Worm (Caenorhabditis elegans) whole organism, dauer: ENCODE data around the gene T25B9.2.
"Not testable (repeated sequence)": the region's sequence is repeated elsewhere in the genome, so short reads cannot be mapped to it uniquely, and the experiment has no call there.

Experiments used
- unc-62 ChIP-seq: sonication (generic microtip); optimal IDR thresholded peaks from 2 replicates; lab custom pipeline; 2017; ENCODE audit warnings: missing biosample characterization, missing genetic modification reagents, missing genetic modification characterization

T25B9.2 gene

DNA sequence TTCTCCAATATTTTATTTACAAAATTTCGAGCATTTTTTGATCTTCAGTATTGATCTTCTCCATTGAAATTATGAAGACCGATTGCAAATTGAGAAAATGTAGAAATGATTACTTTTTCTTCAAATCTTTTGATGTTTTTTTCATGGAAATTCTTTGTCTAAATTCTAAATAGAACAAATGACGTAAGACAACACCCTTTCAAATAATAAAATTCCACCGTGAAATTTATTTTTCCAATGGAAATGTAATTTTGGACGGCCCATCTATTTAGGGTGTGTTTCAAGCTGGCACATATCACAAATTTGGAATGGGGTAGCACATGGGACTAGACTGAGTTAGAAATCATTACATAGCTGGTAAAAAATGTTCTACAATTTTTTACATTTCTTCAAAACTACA is at the start of gene T25B9.2:
TSS of gene T25B9.2 (minus strand) at position 101 of the 400 bp plus-strand sequence.
- TF ChIP-seq unc-62 (GFP tag; lab: Kevin White, UChicago) = not testable (repeated sequence)

DNA sequence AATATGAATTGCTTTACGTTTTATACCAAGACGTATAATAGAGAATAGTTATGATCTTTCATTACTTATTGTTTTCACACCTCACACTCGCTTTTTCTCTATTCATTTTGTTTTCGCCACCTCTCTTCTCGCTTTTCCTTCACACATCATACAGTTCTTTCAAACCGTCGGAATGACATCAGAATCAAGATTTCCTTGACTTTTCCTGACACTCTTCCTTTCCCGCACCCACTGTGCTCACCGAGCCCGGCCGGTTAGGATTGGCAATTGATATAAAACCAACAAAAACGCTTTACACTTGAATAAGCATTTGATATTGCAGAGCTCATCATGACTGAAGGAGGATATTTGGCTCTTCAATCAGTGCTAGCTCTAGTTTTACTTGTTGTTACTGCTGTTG is 47.7 kb upstream of the T25B9.2 start, which contains the start of gene zipt-2.1:
TSS of gene zipt-2.1 (plus strand) at position 301 of the 400 bp plus-strand sequence.
- no peak for TF ChIP-seq unc-62 (GFP tag; lab: Kevin White, UChicago)

DNA sequence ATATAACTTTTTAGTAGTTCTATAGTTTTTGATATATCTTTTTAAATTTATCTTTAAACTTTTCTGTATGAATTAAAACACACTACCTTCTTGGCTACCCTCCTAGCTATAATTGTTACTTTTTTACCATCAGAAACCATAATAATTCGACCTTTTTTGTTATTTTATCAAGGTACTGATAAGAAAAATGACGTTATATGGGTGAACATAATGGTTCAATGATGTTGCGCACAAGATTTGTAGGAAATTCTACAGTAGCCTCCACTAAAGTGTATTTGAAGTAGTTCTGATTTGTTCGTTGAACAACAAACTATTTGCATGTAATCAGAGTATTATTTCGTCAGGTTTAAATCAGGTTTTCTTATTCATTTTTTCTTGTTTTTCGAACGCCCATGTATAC is 47.0 kb upstream of the T25B9.2 start:
- no peak for TF ChIP-seq unc-62 (GFP tag; lab: Kevin White, UChicago)

DNA sequence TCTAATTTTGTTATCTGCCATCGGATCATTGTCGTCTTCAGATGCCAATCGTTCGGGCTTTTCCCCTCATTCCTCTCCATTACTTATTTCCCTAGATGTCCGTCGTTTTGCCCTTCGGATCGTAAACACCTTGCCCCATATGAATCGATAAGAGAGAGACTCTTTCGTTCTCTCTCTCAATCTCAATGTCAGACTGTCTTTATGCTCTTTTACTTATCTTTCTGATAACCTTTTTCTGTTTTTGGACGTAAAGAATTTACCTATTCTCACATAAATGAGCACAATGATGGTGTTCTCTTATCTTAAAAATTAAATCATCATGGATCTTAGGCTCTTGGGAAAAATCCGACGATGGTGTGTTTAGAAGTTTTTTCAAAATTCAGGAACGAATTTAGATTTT is 45.1 kb upstream of the T25B9.2 start:
- TF ChIP-seq unc-62 (GFP tag; lab: Kevin White, UChicago) = no peak

DNA sequence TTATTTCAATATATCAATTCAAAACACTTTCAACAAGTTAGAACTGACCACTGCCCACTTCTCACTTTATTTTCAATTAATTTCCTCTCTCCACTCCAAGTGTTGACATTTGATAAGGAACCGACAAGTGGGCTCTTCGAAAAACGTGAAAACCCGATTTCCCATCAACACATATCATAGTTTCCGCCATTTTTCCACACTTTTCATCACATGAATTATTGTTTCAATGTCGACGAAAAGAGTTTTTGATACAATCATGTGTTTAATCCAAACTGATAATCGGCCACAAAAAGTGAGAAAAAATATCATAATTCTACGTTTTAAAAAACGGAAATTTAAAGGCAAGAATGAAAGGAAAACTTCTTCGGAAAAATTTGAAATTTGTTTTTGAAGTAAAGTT is 44.0 kb upstream of the T25B9.2 start:
- TF ChIP-seq unc-62 (GFP tag; lab: Kevin White, UChicago) = no peak

DNA sequence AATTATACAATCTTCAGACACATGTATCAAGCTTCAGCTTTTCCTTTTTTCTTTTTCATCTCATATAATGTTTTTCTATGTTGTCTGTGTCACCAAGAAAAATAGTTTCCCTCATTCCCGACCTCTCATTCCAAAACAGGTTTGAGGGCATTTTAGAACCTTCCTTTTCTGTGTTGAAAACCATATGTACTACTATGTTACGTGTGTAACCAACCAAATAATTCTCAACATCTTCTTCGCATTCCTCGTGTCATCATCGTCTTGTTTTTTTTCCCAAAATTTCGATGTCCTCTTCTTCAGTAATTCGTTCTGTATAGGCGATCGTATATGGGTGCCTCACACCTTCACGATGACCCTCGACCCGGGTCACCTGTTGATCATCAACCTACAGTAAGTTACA is 38.7 kb upstream of the T25B9.2 start, which contains the start of gene pept-2:
TSS of gene pept-2 (plus strand) at position 301 of the 400 bp plus-strand sequence.
- TF ChIP-seq unc-62 (GFP tag; lab: Kevin White, UChicago) = no peak

DNA sequence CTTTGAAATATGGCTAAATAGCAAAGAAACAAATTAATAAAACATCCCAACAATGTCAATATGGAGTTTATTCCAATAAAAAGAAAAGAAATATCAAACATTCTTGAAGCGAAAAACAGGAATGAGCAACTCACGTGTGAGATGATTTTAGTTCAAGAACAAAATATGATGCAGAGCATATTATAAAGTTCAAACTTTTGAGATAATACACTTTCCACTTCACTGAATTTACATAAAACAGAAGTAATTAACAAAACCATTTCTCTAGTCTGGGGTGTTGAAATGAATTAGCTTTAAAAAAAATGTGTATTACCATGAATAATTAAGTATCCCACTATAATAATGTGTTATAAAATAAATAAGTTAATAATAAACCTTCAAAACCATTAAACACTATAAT is 35.1 kb upstream of the T25B9.2 start, which contains the start of gene srd-7:
TSS of gene srd-7 (minus strand) at position 101 of the 400 bp plus-strand sequence.
- TF ChIP-seq unc-62 (GFP tag; lab: Kevin White, UChicago) = no peak

DNA sequence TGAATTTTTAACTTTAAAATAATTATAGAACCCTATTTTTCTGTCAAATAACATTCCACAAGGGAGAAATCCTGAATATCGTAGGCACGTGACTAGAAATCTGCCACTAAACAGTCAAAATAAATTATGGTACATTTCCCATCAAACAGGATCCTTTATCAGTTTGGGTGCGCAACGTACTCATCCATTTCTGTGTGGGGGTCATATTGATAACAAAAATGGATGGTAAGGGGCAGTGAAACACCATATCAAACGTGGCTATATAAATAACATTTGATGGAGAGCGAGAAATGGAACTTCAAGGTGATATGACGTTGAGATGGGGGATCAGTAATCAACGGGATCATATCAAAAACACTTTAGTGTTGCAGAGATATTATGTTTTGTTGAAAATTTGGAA is 32.4 kb upstream of the T25B9.2 start:
- no peak for TF ChIP-seq unc-62 (GFP tag; lab: Kevin White, UChicago)

DNA sequence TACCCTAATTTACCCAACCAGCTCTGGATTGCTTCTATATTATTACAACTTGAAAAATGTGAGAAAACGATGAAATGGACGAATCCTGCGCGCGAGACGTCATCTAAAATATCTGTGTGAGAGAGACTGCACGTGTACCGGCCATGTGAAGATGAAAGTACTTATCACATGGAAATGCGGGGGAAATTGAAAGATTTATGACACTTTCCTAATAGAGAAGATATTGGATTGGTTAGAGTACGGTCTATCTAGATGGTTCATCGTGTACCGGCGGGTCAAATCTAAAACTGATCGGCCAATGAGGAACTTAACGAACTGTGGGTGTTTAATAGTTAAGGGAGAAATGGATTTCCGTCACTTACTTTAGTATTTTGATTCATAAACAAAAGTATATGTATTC is 30.4 kb upstream of the T25B9.2 start:
- TF ChIP-seq unc-62 (GFP tag; lab: Kevin White, UChicago) = no peak

DNA sequence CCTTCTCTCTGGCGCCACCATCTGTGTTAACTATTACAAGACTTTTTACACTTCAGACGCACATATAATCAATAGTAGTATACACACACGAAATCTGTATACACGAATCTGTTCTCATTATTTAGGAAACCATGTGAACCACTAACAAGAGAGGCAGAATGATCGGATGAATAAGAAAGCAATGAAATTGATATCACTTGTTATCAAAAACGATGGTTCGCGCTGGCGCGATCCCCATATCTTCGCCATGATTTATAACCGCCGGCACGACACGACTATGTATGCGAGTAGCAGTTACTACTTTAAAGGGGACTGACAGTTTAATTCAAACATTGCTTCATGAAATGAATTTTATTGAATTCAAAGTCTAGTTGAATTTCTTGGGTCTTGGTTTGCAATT is 29.7 kb upstream of the T25B9.2 start:
- no peak for TF ChIP-seq unc-62 (GFP tag; lab: Kevin White, UChicago)

DNA sequence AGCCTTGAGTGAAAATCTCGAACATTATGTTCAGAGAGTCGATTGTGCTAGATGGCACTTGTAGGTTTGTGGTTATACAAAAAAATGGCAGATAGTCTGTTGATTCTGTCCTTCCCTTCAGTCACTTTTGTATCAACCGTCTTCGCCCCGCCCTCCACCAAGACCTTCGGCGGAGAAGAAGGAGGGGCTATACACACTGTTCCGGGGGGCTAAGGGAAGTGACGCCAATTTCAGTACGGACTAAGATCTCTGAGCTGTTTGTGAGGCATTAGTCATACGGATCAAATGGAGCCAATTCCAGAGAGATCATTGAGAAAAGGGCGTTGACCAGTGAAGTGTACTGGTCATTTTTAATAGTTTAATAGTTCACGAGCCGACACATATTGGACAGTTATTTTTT is 28.9 kb upstream of the T25B9.2 start, which contains the start of gene swt-3:
TSS of gene swt-3 (minus strand) at position 101 of the 400 bp plus-strand sequence.
- no peak for TF ChIP-seq unc-62 (GFP tag; lab: Kevin White, UChicago)

DNA sequence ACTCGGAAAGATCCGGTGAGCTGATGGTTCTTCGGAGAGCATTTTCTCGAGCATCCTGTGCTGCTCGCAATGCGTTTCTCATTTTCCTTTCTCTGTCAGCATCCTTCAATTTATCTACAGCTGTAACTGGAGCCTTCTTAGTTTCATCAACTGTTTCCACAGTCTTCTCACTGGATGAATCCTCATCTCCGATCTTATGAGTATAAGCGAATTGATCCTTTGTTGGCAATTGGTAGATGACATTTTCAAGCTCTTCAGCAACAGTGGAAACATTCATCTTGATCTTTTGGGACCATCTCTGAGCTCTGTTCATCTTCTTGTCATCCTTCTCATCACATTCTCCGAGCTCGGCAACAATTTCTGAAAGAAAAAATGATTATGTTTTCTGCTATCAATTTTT is 27.7 kb upstream of the T25B9.2 start:
- TF ChIP-seq unc-62 (GFP tag; lab: Kevin White, UChicago) = no peak

DNA sequence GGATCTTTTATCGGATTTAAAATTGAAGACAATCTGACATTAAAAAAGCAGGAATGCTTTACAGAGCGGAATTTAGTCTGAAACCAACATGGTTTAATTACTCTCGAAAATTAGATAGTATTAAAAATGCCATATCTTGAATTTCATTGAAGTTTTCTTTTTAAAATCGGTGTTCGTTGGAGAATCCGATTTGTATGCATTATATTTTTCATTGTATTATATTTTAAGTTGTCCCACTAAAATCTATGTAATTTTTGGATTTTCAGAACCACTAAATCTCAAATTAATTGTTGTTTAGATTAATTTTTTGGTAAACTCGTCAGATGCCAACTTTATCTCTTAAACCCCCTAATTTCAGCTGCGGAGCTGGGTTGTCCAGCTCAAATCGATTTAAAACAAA is 26.9 kb upstream of the T25B9.2 start:
- no peak for TF ChIP-seq unc-62 (GFP tag; lab: Kevin White, UChicago)

DNA sequence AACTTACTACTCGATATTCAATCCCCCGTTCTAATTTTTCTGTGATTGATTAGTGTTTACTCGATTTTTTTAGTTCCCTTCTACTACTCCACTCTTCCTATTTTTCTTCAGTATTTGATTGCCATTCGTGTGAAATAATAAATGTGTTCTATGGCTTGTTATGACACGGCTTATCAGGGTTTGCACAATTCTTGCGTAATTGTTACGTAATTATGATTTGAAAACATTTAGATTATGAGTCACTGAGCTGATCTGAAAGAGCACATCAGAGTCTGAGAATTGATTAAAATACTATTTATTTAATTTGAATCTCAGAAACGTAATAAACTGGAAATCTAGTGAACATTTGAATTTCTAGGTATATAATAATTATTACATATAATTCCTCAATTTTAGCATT is 26.0 kb upstream of the T25B9.2 start:
- no peak for TF ChIP-seq unc-62 (GFP tag; lab: Kevin White, UChicago)

DNA sequence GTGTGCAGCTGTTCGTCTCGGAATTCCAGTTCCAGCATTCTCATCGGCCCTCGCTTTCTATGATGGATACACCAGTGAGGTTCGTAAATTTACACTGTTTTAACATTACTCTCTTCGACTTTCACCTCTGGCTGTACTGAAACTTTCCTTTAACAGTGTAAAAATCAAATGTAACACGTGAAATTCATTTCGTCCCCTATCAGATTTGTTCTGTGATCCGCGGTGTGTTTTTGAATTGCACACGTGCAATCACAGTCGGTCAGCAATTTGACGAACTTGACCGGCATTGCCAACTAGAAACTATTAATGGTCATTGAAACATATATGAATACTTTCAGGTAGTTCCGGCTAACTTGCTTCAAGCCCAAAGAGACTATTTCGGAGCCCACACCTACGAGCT is 25.4 kb upstream of the T25B9.2 start:
- TF ChIP-seq unc-62 (GFP tag; lab: Kevin White, UChicago) = no peak

DNA sequence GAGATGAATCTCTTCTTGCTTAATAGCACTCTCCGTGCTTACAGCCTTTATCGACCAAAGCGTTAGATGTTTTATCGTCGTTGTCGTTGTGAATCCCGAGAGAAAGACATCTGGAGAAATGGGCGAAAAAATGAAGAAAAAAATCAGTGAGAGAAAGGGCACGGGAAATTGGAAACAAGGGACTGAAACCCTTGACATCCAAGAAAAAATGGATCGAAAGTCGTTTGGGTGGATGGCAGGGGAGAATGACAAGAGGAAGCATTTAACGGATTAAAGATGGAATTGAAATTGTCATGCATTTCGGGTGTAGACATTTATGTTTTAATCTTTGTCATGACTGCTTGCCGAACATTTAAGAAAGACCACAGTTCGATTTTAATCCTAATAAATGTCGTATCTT is 22.2 kb upstream of the T25B9.2 start, which contains the start of gene inpp-1:
TSS of gene inpp-1 (minus strand) at position 101 of the 400 bp plus-strand sequence.
- TF ChIP-seq unc-62 (GFP tag; lab: Kevin White, UChicago) = no peak

DNA sequence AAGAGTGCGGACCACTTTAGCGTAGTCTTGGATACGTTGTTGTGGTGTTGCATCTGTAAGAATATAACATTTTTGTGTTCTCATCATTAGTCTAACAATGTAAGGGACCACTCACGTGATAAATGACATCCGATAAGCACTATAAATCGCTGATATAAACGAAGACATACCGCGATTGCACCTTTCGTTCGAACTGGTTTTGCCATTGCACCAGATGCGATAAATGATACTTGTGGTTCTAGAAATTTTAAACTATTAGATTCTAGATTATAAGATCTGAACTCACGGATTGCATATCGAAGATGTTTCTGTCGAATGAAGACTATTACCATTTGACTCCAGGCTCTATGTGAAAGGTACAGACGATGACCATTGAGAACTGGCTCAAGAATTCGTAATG is 19.7 kb upstream of the T25B9.2 start:
- no peak for TF ChIP-seq unc-62 (GFP tag; lab: Kevin White, UChicago)

DNA sequence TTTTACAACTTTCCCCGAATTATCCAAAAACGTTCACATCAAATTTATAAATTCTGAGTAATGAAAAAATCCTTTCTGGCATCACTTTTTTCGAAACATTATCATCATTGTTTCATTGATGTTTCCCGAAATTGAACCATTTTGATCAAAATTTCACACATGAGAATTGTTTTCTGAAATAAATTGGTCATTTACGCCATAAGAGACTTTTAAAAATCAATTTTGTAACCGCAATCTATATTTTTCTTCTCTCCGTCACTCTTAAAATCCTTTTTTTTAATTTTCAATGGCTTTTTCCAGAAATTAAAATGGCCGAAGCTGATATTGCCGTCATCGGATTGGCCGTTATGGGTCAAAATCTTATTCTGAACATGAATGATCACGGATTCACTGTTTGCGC is 17.7 kb upstream of the T25B9.2 start, which contains the start of gene T25B9.9:
TSS of gene T25B9.9 (plus strand) at position 301 of the 400 bp plus-strand sequence.
- no peak for TF ChIP-seq unc-62 (GFP tag; lab: Kevin White, UChicago)
